Fruit fly (Drosophila melanogaster) S2 (cell line): Measurements from ENCODE around the gene Patj.

Experiments used
- CG8478 ChIP-seq: fragments of >200 bp; optimal IDR thresholded peaks from 2 replicates; lab custom pipeline; 2018
- CTCF ChIP-seq, 2 experiments: fragments of >200 bp; optimal IDR thresholded peaks; 2 replicates each; lab custom pipeline; 2018

- TF ChIP-seq CTCF (optimal IDR thresholded peaks at IDR 0.05; lab: Kevin White, UChicago) (no peak), CG8478 (lab: Kevin White, UChicago) (no peak)
Observed at dm6 chr3L:1755458-1755984, 43.1 kb upstream of the Patj start, which contains the start of gene Cht2.
